Worm (Caenorhabditis elegans) whole organism, L3 larva: ENCODE results near the gene Y53F4B.1.

Experiments
- elt-1 ChIP-seq: fragments of 150-350 bp; optimal IDR thresholded peaks from 2 replicates; lab custom pipeline; 2014; ENCODE audit warnings: missing biosample characterization, missing genetic modification characterization
- fkh-10 ChIP-seq: sonication (generic microtip); optimal IDR thresholded peaks from 2 replicates; lab custom pipeline; 2017; ENCODE audit warnings: missing biosample characterization, missing genetic modification reagents, missing genetic modification characterization
- fos-1 ChIP-seq: fragments of 150-350 bp; optimal IDR thresholded peaks from 2 replicates; lab custom pipeline; 2014; ENCODE audit warnings: missing biosample characterization, missing genetic modification characterization
- mdl-1 ChIP-seq: fragments of 150-350 bp; optimal IDR thresholded peaks from 2 replicates; lab custom pipeline; 2014; ENCODE audit warnings: missing biosample characterization, missing genetic modification characterization
- nhr-12 ChIP-seq: fragments of 150-350 bp; optimal IDR thresholded peaks from 2 replicates; lab custom pipeline; 2014; ENCODE audit warnings: missing biosample characterization, missing genetic modification characterization
- nhr-237 ChIP-seq: fragments of 150-350 bp; optimal IDR thresholded peaks from 2 replicates; lab custom pipeline; 2014; ENCODE audit warnings: missing biosample characterization, missing genetic modification characterization
- nhr-76 ChIP-seq: fragments of 150-350 bp; sonication (generic microtip); optimal IDR thresholded peaks from 5 replicates; lab custom pipeline; 2014; ENCODE audit warnings: missing biosample characterization, missing genetic modification characterization
- nhr-77 ChIP-seq: fragments of 150-350 bp; optimal IDR thresholded peaks from 2 replicates; lab custom pipeline; 2014; ENCODE audit warnings: missing biosample characterization, missing genetic modification characterization
- sea-2 ChIP-seq: fragments of 150-350 bp; sonication (generic microtip); optimal IDR thresholded peaks from 4 replicates; lab custom pipeline; 2014; ENCODE audit warnings: missing biosample characterization, missing genetic modification reagents, missing genetic modification characterization
- snpc-4 ChIP-seq: fragments of 150-350 bp; optimal IDR thresholded peaks from 2 replicates; lab custom pipeline; 2014; ENCODE audit warnings: missing biosample characterization, missing genetic modification characterization

DNA sequence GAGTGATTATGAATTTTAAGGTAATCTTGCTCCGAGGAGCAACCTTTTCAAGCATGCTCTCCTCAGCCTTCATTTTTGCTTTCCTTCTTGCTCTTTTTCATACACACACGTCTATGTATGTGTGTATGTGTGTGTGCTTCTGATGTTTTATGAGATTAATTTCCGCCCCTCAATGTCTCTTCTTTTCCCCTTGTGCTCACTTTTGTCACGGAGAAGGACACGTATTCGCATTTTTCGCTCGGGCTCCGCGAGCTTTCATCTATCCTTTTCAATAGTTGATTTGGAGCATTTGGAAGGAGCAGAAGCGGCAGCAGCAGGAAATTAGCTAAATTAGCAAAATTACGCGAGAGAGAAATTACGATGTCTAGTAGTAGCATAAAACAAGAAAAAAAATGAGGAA lies 17.7 kb downstream of the Y53F4B.1 start:
- TF ChIP-seq snpc-4 (tag; lab: Kevin White, UChicago) (no peak), nhr-76 (tag; lab: Kevin White, UChicago) (no peak), nhr-12 (no peak), elt-1 (tag; lab: Kevin White, UChicago) (no peak), fkh-10 (no peak), mdl-1 (tag; lab: Kevin White, UChicago) (no peak), sea-2 (no peak), nhr-237 (tag; lab: Kevin White, UChicago) (no peak), nhr-77 (no peak), fos-1 (no peak)
